Fruit fly (Drosophila melanogaster): ENCODE measurements around the gene Tmhs.

DNA sequence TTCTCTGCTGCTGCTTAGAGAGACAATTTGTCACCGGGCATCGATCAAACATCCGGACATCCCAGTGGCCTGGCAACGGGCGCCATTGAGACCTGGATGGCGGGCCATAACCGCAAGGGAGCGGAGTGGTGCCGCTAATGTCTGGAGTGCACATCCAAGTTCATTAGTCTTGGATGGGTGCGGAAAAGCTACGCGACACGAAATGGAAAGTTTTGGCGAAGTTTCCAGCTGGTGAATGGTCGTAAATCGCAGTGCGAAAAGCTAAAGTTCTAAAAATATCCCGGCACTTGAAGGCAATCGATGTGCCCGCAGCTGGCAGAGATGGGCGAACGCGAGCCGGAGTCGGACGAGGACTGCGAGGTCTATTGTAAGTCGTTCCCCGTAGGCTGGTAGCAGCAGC lies 15.7 kb upstream of the Tmhs start, which contains the start of gene CG13924:
- TF ChIP-seq Pif1A (GFP tag; optimal IDR thresholded peaks at IDR 0.05): no peak
- no peak for TF ChIP-seq Ets98B (GFP tag; IDR thresholded peaks at IDR 0.05)
- no peak for TF ChIP-seq rn (GFP tag; IDR thresholded peaks at IDR 0.05)
- no peak for TF ChIP-seq CG15710 (tag; optimal IDR thresholded peaks at IDR 0.05)
- TF ChIP-seq Pif1B (GFP tag; optimal IDR thresholded peaks at IDR 0.05): no peak
